Fruit fly (Drosophila melanogaster) whole organism, prepupa: Measurements from ENCODE around the gene kuz.

Experiments
- CG11762 ChIP-seq: fragments of 200-800 bp; sonication (Bioruptor generic); optimal IDR thresholded peaks from 3 replicates; lab custom pipeline; 2016; ENCODE audit warnings: missing biosample characterization, missing genetic modification characterization; ENCODE audit not compliant: insufficient read depth
- OdsH ChIP-seq: fragments of 200-800 bp; sonication (Bioruptor generic); optimal IDR thresholded peaks from 3 replicates; lab custom pipeline; 2016; ENCODE audit warnings: missing biosample characterization, missing genetic modification characterization
- Sox14 ChIP-seq: fragments of 200-800 bp; sonication (Bioruptor generic); optimal IDR thresholded peaks from 3 replicates; lab custom pipeline; 2016; ENCODE audit warnings: missing biosample characterization, missing genetic modification characterization
- fd85E ChIP-seq: fragments of 200-800 bp; sonication (Bioruptor generic); optimal IDR thresholded peaks from 3 replicates; lab custom pipeline; 2016; ENCODE audit warnings: missing biosample characterization, missing genetic modification characterization
- topi ChIP-seq: fragments of 200-800 bp; sonication (Bioruptor generic); optimal IDR thresholded peaks from 3 replicates; lab custom pipeline; 2016; ENCODE audit warnings: missing biosample characterization, missing genetic modification characterization

DNA sequence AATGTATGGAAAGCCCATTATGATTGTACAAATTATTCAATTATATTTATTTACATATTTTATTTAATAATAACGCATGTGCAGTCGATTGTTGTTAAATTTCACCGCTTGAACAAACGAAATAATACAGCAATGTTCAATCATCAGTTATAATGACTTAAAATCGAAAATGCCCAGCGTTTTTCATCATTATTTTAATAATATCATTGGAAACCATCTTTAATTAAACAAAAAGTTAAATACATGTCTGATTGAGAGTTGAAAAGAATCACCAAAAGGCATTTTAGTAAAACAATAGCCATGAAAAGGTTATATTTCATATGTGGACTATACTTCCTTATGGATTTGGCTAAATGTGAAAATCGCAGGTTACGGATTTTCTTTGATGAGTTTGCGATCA is 21.2 kb upstream of the kuz start, which contains the start of gene CG33641:
- TF ChIP-seq topi (GFP tag; lab: Kevin White, UChicago) (no peak), OdsH (GFP tag; lab: Kevin White, UChicago) (no peak), Sox14 (GFP tag; lab: Kevin White, UChicago) (no peak), CG11762 (GFP tag; lab: Kevin White, UChicago) (no peak), fd85E (no peak)
